Worm (Caenorhabditis elegans) whole organism, early embryonic: ENCODE data around the gene R02E12.12.

ENCODE experiments used
- B0310.2 ChIP-seq: sonication (generic microtip); optimal IDR thresholded peaks from 2 replicates; lab custom pipeline; 2016; ENCODE audit warnings: mild to moderate bottlenecking, missing genetic modification characterization, missing compliant biosample characterization
- F13C5.2 ChIP-seq: sonication (generic microtip); optimal IDR thresholded peaks from 2 replicates; lab custom pipeline; 2017; ENCODE audit warnings: mild to moderate bottlenecking, missing genetic modification characterization, inconsistent platforms, missing compliant biosample characterization
- aly-1 ChIP-seq: sonication (generic microtip); optimal IDR thresholded peaks from 2 replicates; lab custom pipeline; 2016; ENCODE audit warnings: missing genetic modification characterization, missing compliant biosample characterization
- ama-1 ChIP-seq: fragments of 150-350 bp; optimal IDR thresholded peaks from 2 replicates; lab custom pipeline; 2014
- ceh-13 ChIP-seq: fragments of 200-800 bp; sonication (Bioruptor generic); optimal IDR thresholded peaks from 2 replicates; lab custom pipeline; 2018; ENCODE audit warnings: mild to moderate bottlenecking, missing genetic modification characterization, missing compliant biosample characterization
- ceh-36 ChIP-seq: sonication (generic microtip); optimal IDR thresholded peaks from 2 replicates; lab custom pipeline; 2016; ENCODE audit warnings: missing genetic modification characterization, inconsistent platforms, missing compliant biosample characterization
- ets-7 ChIP-seq: sonication (generic microtip); optimal IDR thresholded peaks from 2 replicates; lab custom pipeline; 2016; ENCODE audit warnings: missing genotype, missing genetic modification characterization, missing compliant biosample characterization
- flt-1 ChIP-seq: fragments of 200-800 bp; sonication (Bioruptor generic); IDR thresholded peaks from 2 replicates; pipeline ENCODE4 v1.3.6; 2022; ENCODE audit warnings: missing genetic modification characterization, missing compliant biosample characterization
- hmbx-1 ChIP-seq: sonication (generic microtip); optimal IDR thresholded peaks from 2 replicates; lab custom pipeline; 2016; ENCODE audit warnings: mild to moderate bottlenecking, missing genetic modification characterization, missing compliant biosample characterization
- hmg-4 ChIP-seq: fragments of 200-800 bp; sonication (Bioruptor generic); optimal IDR thresholded peaks from 2 replicates; lab custom pipeline; 2018; ENCODE audit warnings: mild to moderate bottlenecking, missing genetic modification characterization, missing compliant biosample characterization
- hnd-1 ChIP-seq: sonication (generic microtip); optimal IDR thresholded peaks from 2 replicates; lab custom pipeline; 2016; ENCODE audit warnings: missing genetic modification characterization, missing compliant biosample characterization
- pes-1 ChIP-seq: fragments of 200-800 bp; sonication (Bioruptor generic); IDR thresholded peaks from 2 replicates; pipeline ENCODE4 v1.3.6; 2022; ENCODE audit warnings: missing genetic modification reagents, missing genetic modification characterization, missing compliant biosample characterization
- scrt-1 ChIP-seq: fragments of 200-800 bp; sonication (Bioruptor generic); IDR thresholded peaks from 2 replicates; pipeline ENCODE4 v1.3.6; 2022; ENCODE audit warnings: missing genetic modification characterization, missing compliant biosample characterization
- sea-1 ChIP-seq: fragments of 200-800 bp; sonication (Bioruptor generic); conservative IDR thresholded peaks from 2 replicates; pipeline ENCODE4 v1.3.6; 2022; ENCODE audit warnings: missing genetic modification characterization, missing compliant biosample characterization
- tbx-11 ChIP-seq: fragments of 200-800 bp; sonication (Bioruptor generic); IDR thresholded peaks from 2 replicates; pipeline ENCODE4 v1.3.6; 2022; ENCODE audit warnings: missing genetic modification characterization, missing compliant biosample characterization
- tbx-37 ChIP-seq: fragments of 200-800 bp; sonication (Bioruptor generic); conservative IDR thresholded peaks from 2 replicates; pipeline ENCODE4 v1.3.6; 2022; ENCODE audit warnings: missing genetic modification reagents, missing genetic modification characterization, missing compliant biosample characterization
- tra-4 ChIP-seq: sonication (generic microtip); optimal IDR thresholded peaks from 2 replicates; lab custom pipeline; 2017; ENCODE audit warnings: missing genetic modification characterization, missing compliant biosample characterization

R02E12.12 gene

DNA sequence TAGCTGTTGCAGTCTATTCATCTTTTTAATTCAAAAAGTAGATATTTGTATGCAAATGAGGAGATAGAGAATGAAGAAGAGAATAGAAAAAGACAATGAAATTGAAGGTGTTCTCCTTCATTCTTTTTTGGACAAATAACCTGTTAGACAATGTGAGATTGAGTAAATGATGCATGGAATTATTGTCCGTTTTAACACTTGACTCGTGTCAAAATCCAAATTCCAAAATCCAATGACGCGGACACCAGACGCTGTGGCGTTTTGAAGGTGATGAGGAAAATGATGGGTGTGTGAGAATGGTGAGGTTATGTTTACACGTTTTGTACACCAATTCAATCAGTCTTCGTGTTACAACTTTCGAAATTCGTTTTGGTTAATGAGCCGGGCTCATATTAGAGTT lies 24.2 kb upstream of the R02E12.12 start:
- TF ChIP-seq sea-1 (GFP tag; lab: Robert Waterston, UW) (no peak), ets-7 (tag; lab: Kevin White, UChicago) (no peak), hmbx-1 (tag; lab: Kevin White, UChicago) (no peak), B0310.2 (tag; lab: Kevin White, UChicago) (no peak), ceh-13 (GFP tag; lab: Kevin White, UChicago) (no peak), scrt-1 (GFP tag; lab: Robert Waterston, UW) (no peak), tra-4 (no peak), ama-1 (lab: Kevin White, UChicago) (no peak), F13C5.2 (tag; lab: Kevin White, UChicago) (no peak), tbx-11 (GFP tag; lab: Robert Waterston, UW) (no peak), hmg-4 (no peak), ceh-36 (no peak), aly-1 (tag; lab: Kevin White, UChicago) (no peak), tbx-37 (GFP tag; lab: Robert Waterston, UW) (no peak), flt-1 (GFP tag; lab: Robert Waterston, UW) (no peak), hnd-1 (no peak), pes-1 (GFP tag; lab: Robert Waterston, UW) (no peak)

DNA sequence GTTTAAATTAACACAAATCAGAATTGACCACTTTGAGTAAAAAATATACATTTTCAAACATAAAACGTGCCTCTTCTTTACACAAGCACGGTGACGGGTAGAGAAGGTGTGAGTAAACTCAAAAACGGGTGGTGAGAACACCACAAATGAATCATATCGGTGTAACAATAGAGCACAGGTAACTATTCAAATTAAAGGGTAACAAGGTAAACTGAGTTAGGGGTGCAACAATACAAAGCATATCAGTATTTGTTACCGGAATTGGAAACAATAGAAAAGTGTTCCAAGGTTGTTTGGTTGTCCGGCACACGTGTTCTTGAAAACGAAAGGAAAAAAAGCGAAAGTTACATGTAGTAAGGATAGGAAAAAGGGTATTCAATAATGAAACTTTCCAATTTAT lies 20.9 kb upstream of the R02E12.12 start:
- TF ChIP-seq ama-1 (lab: Kevin White, UChicago) (no peak), tbx-37 (GFP tag; lab: Robert Waterston, UW) (no peak), B0310.2 (tag; lab: Kevin White, UChicago) (no peak), pes-1 (GFP tag; lab: Robert Waterston, UW) (no peak), ceh-36 (no peak), hnd-1 (no peak)

DNA sequence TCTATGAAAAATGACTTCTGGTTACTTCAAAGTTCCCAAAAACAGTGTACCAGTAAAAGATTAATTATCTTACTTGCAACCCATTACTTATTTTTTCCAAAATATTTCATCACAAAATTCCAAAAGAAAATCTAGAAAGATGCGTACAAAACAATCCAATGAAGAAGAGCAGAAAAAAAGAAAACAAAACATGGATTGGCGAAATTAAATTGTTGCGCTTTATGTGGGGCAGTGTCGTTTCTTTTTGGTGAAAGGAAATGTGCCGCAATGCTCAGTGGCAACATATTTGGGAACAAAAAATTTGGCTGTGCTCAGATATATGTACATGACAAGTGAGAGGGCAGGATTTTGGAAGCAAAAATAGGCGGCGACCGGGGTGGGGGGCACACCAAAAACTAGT lies 14.7 kb upstream of the R02E12.12 start:
- TF ChIP-seq B0310.2 (tag; lab: Kevin White, UChicago) (no peak), hmg-4 (no peak), ceh-36 (no peak), hmbx-1 (tag; lab: Kevin White, UChicago) (no peak), hnd-1 (no peak), ama-1 (lab: Kevin White, UChicago) (no peak), pes-1 (GFP tag; lab: Robert Waterston, UW) (no peak), tbx-11 (GFP tag; lab: Robert Waterston, UW) (no peak), tra-4 (no peak), scrt-1 (GFP tag; lab: Robert Waterston, UW) (no peak), ets-7 (tag; lab: Kevin White, UChicago) (no peak), sea-1 (GFP tag; lab: Robert Waterston, UW) (no peak), ceh-13 (GFP tag; lab: Kevin White, UChicago) (no peak), tbx-37 (GFP tag; lab: Robert Waterston, UW) (no peak), flt-1 (GFP tag; lab: Robert Waterston, UW) (no peak), F13C5.2 (tag; lab: Kevin White, UChicago) (no peak), aly-1 (tag; lab: Kevin White, UChicago) (no peak)

DNA sequence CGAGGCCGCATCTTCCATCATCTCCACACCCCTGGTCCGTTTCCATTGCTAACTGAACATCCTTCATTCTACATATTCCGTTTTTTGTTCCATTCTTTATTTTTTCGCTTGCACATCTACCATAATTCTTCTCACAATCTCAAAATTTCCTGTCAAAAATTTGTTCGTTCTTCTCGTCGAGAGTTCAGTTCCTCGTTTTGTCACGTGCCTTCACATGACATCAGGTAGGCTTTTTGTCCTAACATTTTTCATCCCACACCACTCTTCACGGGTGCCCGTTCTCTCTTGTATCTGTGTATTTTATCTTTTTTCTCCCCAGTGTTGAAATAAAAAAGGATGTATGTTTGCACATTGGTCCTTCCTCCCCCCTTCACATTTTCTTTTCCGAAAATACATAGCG lies 12.8 kb upstream of the R02E12.12 start:
- no peak for TF ChIP-seq scrt-1 (GFP tag; lab: Robert Waterston, UW)
- TF ChIP-seq tra-4 = no peak
- TF ChIP-seq tbx-37 (GFP tag; lab: Robert Waterston, UW) = no peak
- TF ChIP-seq flt-1 (GFP tag; lab: Robert Waterston, UW) = no peak
- TF ChIP-seq ama-1 (lab: Kevin White, UChicago) = no peak
- no peak for TF ChIP-seq ceh-13 (GFP tag; lab: Kevin White, UChicago)
- TF ChIP-seq ceh-36 = no peak
- TF ChIP-seq aly-1 (tag; lab: Kevin White, UChicago) = no peak
- TF ChIP-seq F13C5.2 (tag; lab: Kevin White, UChicago) = no peak

DNA sequence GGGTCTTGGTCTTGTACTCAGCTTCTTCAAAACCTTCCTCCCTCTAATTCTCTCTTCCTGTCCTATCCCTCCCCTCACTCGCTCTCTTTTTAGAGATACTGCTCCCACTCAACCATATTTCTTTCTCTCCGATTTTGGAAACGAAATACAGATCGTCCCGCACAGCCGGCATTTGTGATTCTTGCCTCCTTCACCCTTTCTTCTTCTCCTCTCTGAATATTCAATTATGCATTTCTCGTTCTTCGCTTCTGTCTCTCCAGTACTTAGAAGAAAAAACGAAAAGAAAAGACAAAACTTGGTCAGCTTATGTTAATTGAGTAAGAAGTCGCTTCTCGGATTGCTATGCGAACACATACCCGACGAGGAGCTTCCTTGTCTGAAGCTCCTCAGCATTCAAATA lies 12.4 kb upstream of the R02E12.12 start:
- TF ChIP-seq hnd-1 = no peak

DNA sequence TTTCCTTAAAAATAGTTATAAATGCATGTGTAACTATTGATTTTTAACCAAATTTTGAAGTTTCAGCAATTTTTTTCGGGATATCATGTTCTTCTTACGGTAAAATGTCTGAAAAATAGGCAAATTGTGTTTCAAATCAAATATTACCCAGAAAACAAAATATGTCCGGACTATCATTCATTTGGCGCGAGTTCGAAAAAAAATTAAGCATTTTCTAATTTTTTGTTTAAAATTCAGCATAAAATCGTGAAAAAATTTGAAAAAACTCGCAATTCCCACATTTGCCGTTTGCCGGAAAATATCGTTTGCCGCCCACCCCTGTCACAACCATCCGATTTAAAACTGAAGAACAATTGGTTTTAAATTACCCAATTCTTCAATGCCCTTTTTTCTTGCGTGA lies 11.7 kb upstream of the R02E12.12 start:
- TF ChIP-seq ets-7 (tag; lab: Kevin White, UChicago) = no peak
- TF ChIP-seq hmbx-1 (tag; lab: Kevin White, UChicago) = no peak
- TF ChIP-seq pes-1 (GFP tag; lab: Robert Waterston, UW) = no peak
- no peak for TF ChIP-seq tra-4
- TF ChIP-seq flt-1 (GFP tag; lab: Robert Waterston, UW) = no peak
- TF ChIP-seq ceh-36 = no peak
- TF ChIP-seq hmg-4 = no peak
- TF ChIP-seq sea-1 (GFP tag; lab: Robert Waterston, UW) = no peak
- TF ChIP-seq tbx-37 (GFP tag; lab: Robert Waterston, UW) = no peak
- no peak for TF ChIP-seq tbx-11 (GFP tag; lab: Robert Waterston, UW)
- TF ChIP-seq ceh-13 (GFP tag; lab: Kevin White, UChicago) = no peak
- TF ChIP-seq scrt-1 (GFP tag; lab: Robert Waterston, UW) = no peak
- TF ChIP-seq aly-1 (tag; lab: Kevin White, UChicago) = no peak
- no peak for TF ChIP-seq ama-1 (lab: Kevin White, UChicago)
- TF ChIP-seq B0310.2 (tag; lab: Kevin White, UChicago) = no peak
- no peak for TF ChIP-seq hnd-1
- no peak for TF ChIP-seq F13C5.2 (tag; lab: Kevin White, UChicago)

- TF ChIP-seq sea-1 (GFP tag; lab: Robert Waterston, UW) (peak; percentile 73; the same call in 1 of the 2 replicates), ama-1 (lab: Kevin White, UChicago) (no peak), B0310.2 (tag; lab: Kevin White, UChicago) (peak; percentile 30), tbx-11 (GFP tag; lab: Robert Waterston, UW) (peak; percentile 78), scrt-1 (GFP tag; lab: Robert Waterston, UW) (peak; percentile 79), F13C5.2 (tag; lab: Kevin White, UChicago) (peak; percentile 62), ceh-13 (GFP tag; lab: Kevin White, UChicago) (peak; percentile 59), hmg-4 (no peak), ceh-36 (peak; percentile 37), pes-1 (GFP tag; lab: Robert Waterston, UW) (peak; percentile 87), aly-1 (tag; lab: Kevin White, UChicago) (peak; percentile 66), hmbx-1 (tag; lab: Kevin White, UChicago) (peak; percentile 21), tra-4 (no peak), tbx-37 (GFP tag; lab: Robert Waterston, UW) (peak; percentile 66), ets-7 (tag; lab: Kevin White, UChicago) (peak; percentile 39), flt-1 (GFP tag; lab: Robert Waterston, UW) (peak; percentile 72), hnd-1 (peak; percentile 56)
These were observed 8.9 kb upstream of the R02E12.12 start for ce11 chrX:3994418-3994817.
